Worm (Caenorhabditis elegans): ENCODE measurements around the gene gpcp-1.

DNA sequence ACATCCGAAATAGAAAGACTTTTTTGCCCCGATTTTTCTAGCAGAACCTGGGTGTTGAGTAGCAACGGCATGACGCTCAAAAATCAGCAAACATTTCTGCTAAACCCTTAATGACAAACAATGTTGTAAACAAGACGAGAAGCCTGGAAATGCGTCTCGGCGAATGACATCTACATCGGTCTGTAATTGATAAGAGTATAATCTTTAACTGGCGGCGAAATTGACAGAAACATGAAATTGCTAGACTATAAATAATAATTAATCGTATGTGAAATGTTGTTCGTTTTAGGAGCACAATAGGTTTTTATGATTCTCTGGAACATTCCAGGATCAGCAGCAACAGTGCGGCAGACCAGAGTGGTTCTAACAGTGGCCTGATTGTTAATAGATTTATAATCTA, 31.3 kb upstream of the gpcp-1 start:
- no peak for TF ChIP-seq zag-1 (tag; optimal IDR thresholded peaks at IDR 0.05)
- no peak for TF ChIP-seq skn-1 (tag; optimal IDR thresholded peaks at IDR 0.05)
- no peak for TF ChIP-seq nhr-12 (tag; optimal IDR thresholded peaks at IDR 0.05)
- no peak for TF ChIP-seq nhr-11 (tag; optimal IDR thresholded peaks at IDR 0.05)
- no peak for TF ChIP-seq unc-62 (GFP tag; optimal IDR thresholded peaks at IDR 0.05)
- no peak for TF ChIP-seq nhr-76 (tag; optimal IDR thresholded peaks at IDR 0.05)
- TF ChIP-seq ceh-9 (tag; optimal IDR thresholded peaks at IDR 0.05) = no peak
- no peak for TF ChIP-seq eor-1 (tag; optimal IDR thresholded peaks at IDR 0.05)
- TF ChIP-seq lin-15B (tag; optimal IDR thresholded peaks at IDR 0.05) = no peak
- TF ChIP-seq sea-2 (GFP tag; optimal IDR thresholded peaks at IDR 0.05) = no peak
- no peak for TF ChIP-seq jun-1 (tag; optimal IDR thresholded peaks at IDR 0.05)
- TF ChIP-seq mml-1 (tag; optimal IDR thresholded peaks at IDR 0.05) = no peak
- peak; percentile 15 for TF ChIP-seq pqm-1 (tag; optimal IDR thresholded peaks at IDR 0.05)
- TF ChIP-seq ceh-28 (tag; optimal IDR thresholded peaks at IDR 0.05) = no peak

Measured in whole organism, L3 larva.